Worm (Caenorhabditis elegans) whole organism, L2 larva: ENCODE data around the gene srh-180.
A peak's percentile ranks its signal among the peaks of the same experiment; 100 is the strongest.

Source experiments
- R02D3.7 ChIP-seq: fragments of 150-350 bp; optimal IDR thresholded peaks from 2 replicates; lab custom pipeline; 2014; ENCODE audit warnings: missing biosample characterization, missing genetic modification characterization
- aly-2 ChIP-seq: fragments of 150-350 bp; optimal IDR thresholded peaks from 2 replicates; lab custom pipeline; 2014; ENCODE audit warnings: missing biosample characterization, missing genetic modification characterization
- ama-1 ChIP-seq: fragments of 150-350 bp; optimal IDR thresholded peaks from 2 replicates; lab custom pipeline; 2018; ENCODE audit warnings: inconsistent platforms
- egl-27 ChIP-seq: sonication (generic microtip); optimal IDR thresholded peaks from 3 replicates; lab custom pipeline; 2017; ENCODE audit warnings: missing biosample characterization, missing genetic modification reagents, missing genetic modification characterization
- elt-3 ChIP-seq: sonication (generic microtip); optimal IDR thresholded peaks from 2 replicates; lab custom pipeline; 2017; ENCODE audit warnings: missing biosample characterization, missing genetic modification characterization
- nhr-10 ChIP-seq: sonication (generic microtip); optimal IDR thresholded peaks from 2 replicates; lab custom pipeline; 2017; ENCODE audit warnings: missing biosample characterization, missing genetic modification characterization
- nhr-11 ChIP-seq: fragments of 150-350 bp; optimal IDR thresholded peaks from 2 replicates; lab custom pipeline; 2014; ENCODE audit warnings: missing biosample characterization, missing genetic modification characterization
- nhr-12 ChIP-seq: fragments of 150-350 bp; optimal IDR thresholded peaks from 2 replicates; lab custom pipeline; 2014; ENCODE audit warnings: missing biosample characterization, missing genetic modification characterization
- nhr-129 ChIP-seq: fragments of 150-350 bp; optimal IDR thresholded peaks from 2 replicates; lab custom pipeline; 2014; ENCODE audit warnings: missing biosample characterization, missing genetic modification characterization
- nhr-77 ChIP-seq: fragments of 150-350 bp; optimal IDR thresholded peaks from 2 replicates; lab custom pipeline; 2014; ENCODE audit warnings: missing biosample characterization, missing genetic modification characterization
- sem-4 ChIP-seq: fragments of 150-350 bp; optimal IDR thresholded peaks from 2 replicates; lab custom pipeline; 2014; ENCODE audit warnings: missing biosample characterization, missing genetic modification reagents, missing genetic modification characterization
- skn-1 ChIP-seq: sonication (generic microtip); optimal IDR thresholded peaks from 2 replicates; lab custom pipeline; 2017; ENCODE audit warnings: missing biosample characterization, missing genetic modification characterization
- snpc-4 ChIP-seq: fragments of 150-350 bp; optimal IDR thresholded peaks from 2 replicates; lab custom pipeline; 2014; ENCODE audit warnings: missing biosample characterization, missing genetic modification characterization

ce11 chrV:16367575-16367974 is 50.2 kb downstream of the srh-180 start, which contains the start of gene W08G11.3:
- TF ChIP-seq nhr-129 (peak; percentile 11), snpc-4 (tag; lab: Kevin White, UChicago) (no peak), egl-27 (tag; lab: Kevin White, UChicago) (no peak), nhr-12 (no peak), sem-4 (tag; lab: Kevin White, UChicago) (no peak), nhr-11 (no peak), nhr-10 (tag; lab: Kevin White, UChicago) (no peak), ama-1 (lab: Kevin White, UChicago) (no peak), R02D3.7 (tag; lab: Kevin White, UChicago) (no peak), aly-2 (tag; lab: Kevin White, UChicago) (no peak), skn-1 (tag; lab: Kevin White, UChicago) (no peak), nhr-77 (tag; lab: Kevin White, UChicago) (no peak), elt-3 (tag; lab: Kevin White, UChicago) (no peak)
